Fruit fly (Drosophila melanogaster): ENCODE measurements around the gene Tpi.

Tpi gene

DNA sequence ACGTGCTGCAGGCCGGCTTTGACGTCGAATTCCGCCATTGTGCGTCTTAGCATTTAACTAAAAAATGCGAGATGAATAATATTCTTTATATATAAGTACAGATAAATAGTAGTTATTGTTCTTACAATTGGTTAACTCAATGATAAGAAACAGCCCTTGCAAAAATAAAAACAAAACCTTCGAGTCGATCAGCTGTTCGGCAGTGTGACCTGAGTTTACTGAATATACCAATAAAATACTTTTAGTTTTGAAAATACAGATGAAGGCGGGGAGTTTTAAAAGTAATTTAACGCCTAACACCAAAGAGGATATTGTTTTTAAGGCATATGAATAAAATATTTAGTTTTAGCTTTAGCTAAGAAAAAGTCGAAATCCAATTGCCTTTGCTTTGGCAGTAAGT is 43.1 kb upstream of the Tpi start, which contains the start of the genes CG1983 and CG15530:
Gene CG1983, minus strand, starts transcription at position 207 of the 400 bp plus-strand sequence.
Gene CG15530, plus strand, starts transcription at position 384 of the 400 bp plus-strand sequence.
- TF ChIP-seq dpn (GFP tag; optimal IDR thresholded peaks at IDR 0.05) (no peak), sens (GFP tag) (peak; percentile 44), Lim3 (GFP tag; IDR thresholded peaks at IDR 0.05) (no peak), grn (GFP tag; optimal IDR thresholded peaks at IDR 0.05) (no peak), CTCF (GFP tag; optimal IDR thresholded peaks at IDR 0.05) (no peak), Lhr (GFP tag; optimal IDR thresholded peaks at IDR 0.05) (no peak), gem (tag; optimal IDR thresholded peaks at IDR 0.05) (no peak), CG4360 (GFP tag; IDR thresholded peaks at IDR 0.05) (no peak), hb (GFP tag; IDR thresholded peaks at IDR 0.05; ENCODE audit: partially characterized antibody) (no peak), CG2120 (GFP tag; optimal IDR thresholded peaks at IDR 0.05) (no peak), Blimp-1 (GFP tag; optimal IDR thresholded peaks at IDR 0.05) (no peak), chm (GFP tag; IDR thresholded peaks at IDR 0.05) (no peak), E2f2 (GFP tag; IDR thresholded peaks at IDR 0.05) (peak; percentile 89), eve (GFP tag; optimal IDR thresholded peaks at IDR 0.05) (no peak), Hsf (GFP tag; optimal IDR thresholded peaks at IDR 0.05) (no peak), MESR4 (GFP tag; optimal IDR thresholded peaks at IDR 0.05) (peak; percentile 7), NfI (GFP tag; optimal IDR thresholded peaks at IDR 0.05) (no peak), Elba2 (GFP tag; optimal IDR thresholded peaks at IDR 0.05) (no peak), Six4 (GFP tag; optimal IDR thresholded peaks at IDR 0.05) (no peak), Max (GFP tag; optimal IDR thresholded peaks at IDR 0.05) (no peak), h (optimal IDR thresholded peaks at IDR 0.05) (no peak), Dp (GFP tag; optimal IDR thresholded peaks at IDR 0.05) (peak; percentile 80), CG5245 (GFP tag; optimal IDR thresholded peaks at IDR 0.05) (no peak), trem (tag; optimal IDR thresholded peaks at IDR 0.05) (peak; percentile 94), pzg (GFP tag; optimal IDR thresholded peaks at IDR 0.05) (peak; percentile 37), ato (GFP tag; IDR thresholded peaks at IDR 0.05; ENCODE audit: partially characterized antibody) (no peak), CG13287 (GFP tag; IDR thresholded peaks at IDR 0.05; ENCODE audit: partially characterized antibody) (no peak), fu2 (GFP tag; optimal IDR thresholded peaks at IDR 0.05) (no peak), CG6654 (GFP tag; optimal IDR thresholded peaks at IDR 0.05) (no peak), schlank (tag; optimal IDR thresholded peaks at IDR 0.05) (no peak), Sox102F (GFP tag; optimal IDR thresholded peaks at IDR 0.05) (no peak), CG9817 (tag; optimal IDR thresholded peaks at IDR 0.05) (no peak), lilli (GFP tag; optimal IDR thresholded peaks at IDR 0.05) (no peak), CG3281 (GFP tag; optimal IDR thresholded peaks at IDR 0.05) (no peak), vvl (GFP tag; IDR thresholded peaks at IDR 0.05) (no peak), CG4854 (GFP tag; optimal IDR thresholded peaks at IDR 0.05) (no peak), CG13894 (tag; optimal IDR thresholded peaks at IDR 0.05) (no peak), hbn (GFP tag; IDR thresholded peaks at IDR 0.05; ENCODE audit: partially characterized antibody) (0 out of 2 replicates have a peak, but pooled peaks have one; percentile 27), CkIIα-i1 (GFP tag; IDR thresholded peaks at IDR 0.05) (no peak), Dll (GFP tag; IDR thresholded peaks at IDR 0.05; ENCODE audit: partially characterized antibody) (no peak), crp (GFP tag; optimal IDR thresholded peaks at IDR 0.05) (peak; percentile 36 to 89), onecut (GFP tag; IDR thresholded peaks at IDR 0.05) (no peak), CG14860 (GFP tag; IDR thresholded peaks at IDR 0.05; ENCODE audit: partially characterized antibody) (no peak), gfzf (GFP tag; optimal IDR thresholded peaks at IDR 0.05) (peak; percentile 47), CG9797 (GFP tag; optimal IDR thresholded peaks at IDR 0.05) (peak; percentile 50), dm (GFP tag; optimal IDR thresholded peaks at IDR 0.05) (no peak), Doc2 (GFP tag; IDR thresholded peaks at IDR 0.05) (no peak), z (GFP tag; IDR thresholded peaks at IDR 0.05) (no peak), disco-r (GFP tag; optimal IDR thresholded peaks at IDR 0.05) (no peak), CG18476 (GFP tag; optimal IDR thresholded peaks at IDR 0.05) (no peak), CG10267 (tag; optimal IDR thresholded peaks at IDR 0.05) (no peak), Myb (GFP tag; optimal IDR thresholded peaks at IDR 0.05) (peak; percentile 47)
